Fruit fly (Drosophila melanogaster) whole organism, embryonic: ENCODE measurements around the gene Cap-D2.

ENCODE experiments used
- Awh ChIP-seq: fragments of 200-800 bp; sonication (Bioruptor generic); IDR thresholded peaks from 2 replicates; pipeline ENCODE4, ENCODE4 v1.3.6; 2022; ENCODE audit warnings: missing biosample characterization, missing genetic modification characterization
- Bdp1 ChIP-seq: fragments of 200-800 bp; sonication (Bioruptor generic); optimal IDR thresholded peaks from 3 replicates; lab custom pipeline; 2016; ENCODE audit warnings: missing biosample characterization, missing genetic modification characterization
- CG10267 ChIP-seq: fragments of 200-800 bp; sonication (Bioruptor generic); optimal IDR thresholded peaks from 2 replicates; lab custom pipeline; 2018; ENCODE audit warnings: missing biosample characterization, mild to moderate bottlenecking, missing genetic modification characterization, moderate library complexity
- CG10274 ChIP-seq: fragments of 200-800 bp; sonication (Bioruptor generic); optimal IDR thresholded peaks from 3 replicates; lab custom pipeline; 2017; ENCODE audit warnings: missing biosample characterization, mild to moderate bottlenecking, missing genetic modification characterization
- CG13624 ChIP-seq: fragments of 200-800 bp; sonication (Bioruptor generic); optimal IDR thresholded peaks from 2 replicates; lab custom pipeline; 2016; ENCODE audit warnings: missing biosample characterization, missing genetic modification characterization
- CG14441 ChIP-seq: fragments of 200-800 bp; sonication (Bioruptor generic); IDR thresholded peaks from 2 replicates; pipeline ENCODE4 v1.3.6; 2022; ENCODE audit warnings: missing biosample characterization, missing genetic modification characterization
- CG1647 ChIP-seq: fragments of 200-800 bp; sonication (Bioruptor generic); optimal IDR thresholded peaks from 3 replicates; lab custom pipeline; 2016; ENCODE audit warnings: missing biosample characterization, missing genetic modification characterization
- CG16815 ChIP-seq: fragments of 200-800 bp; sonication (Bioruptor generic); optimal IDR thresholded peaks from 3 replicates; lab custom pipeline; 2017; ENCODE audit warnings: missing biosample characterization, mild to moderate bottlenecking, missing genetic modification characterization
- CG17186 ChIP-seq: fragments of 200-800 bp; sonication (Bioruptor generic); optimal IDR thresholded peaks from 3 replicates; lab custom pipeline; 2017; ENCODE audit warnings: missing biosample characterization, missing genetic modification reagents, missing genetic modification characterization
- CG17328 ChIP-seq: fragments of 200-800 bp; sonication (Bioruptor generic); IDR thresholded peaks from 2 replicates; pipeline ENCODE4 v1.3.6; 2022; ENCODE audit warnings: missing biosample characterization, missing genetic modification characterization
- CG17829 ChIP-seq: fragments of 200-800 bp; optimal IDR thresholded peaks from 2 replicates; lab custom pipeline; 2019; ENCODE audit warnings: missing biosample characterization, mild to moderate bottlenecking, missing genetic modification characterization, moderate library complexity
- CG18476 ChIP-seq: fragments of 200-800 bp; sonication (Bioruptor generic); optimal IDR thresholded peaks from 2 replicates; lab custom pipeline; 2016; ENCODE audit warnings: missing biosample characterization, mild to moderate bottlenecking, missing genetic modification characterization
- CG18619 ChIP-seq: fragments of 200-800 bp; sonication (Bioruptor generic); optimal IDR thresholded peaks from 3 replicates; lab custom pipeline; 2017; ENCODE audit warnings: missing biosample characterization, mild to moderate bottlenecking, missing genetic modification characterization
- CG2678 ChIP-seq: fragments of 200-800 bp; sonication (Bioruptor generic); optimal IDR thresholded peaks from 3 replicates; lab custom pipeline; 2019; ENCODE audit warnings: missing biosample characterization, mild to moderate bottlenecking, missing genetic modification characterization, moderate library complexity
- CG30431 ChIP-seq: fragments of 200-800 bp; sonication (Bioruptor generic); optimal IDR thresholded peaks from 2 replicates; lab custom pipeline; 2017; ENCODE audit warnings: missing biosample characterization, missing genetic modification characterization
- CG3847 ChIP-seq: fragments of 200-800 bp; sonication (Bioruptor generic); IDR thresholded peaks from 2 replicates; pipeline ENCODE4 v1.3.6; 2022; ENCODE audit warnings: missing biosample characterization, missing genetic modification characterization
- CG4328 ChIP-seq: fragments of 200-800 bp; sonication (Bioruptor generic); optimal IDR thresholded peaks from 3 replicates; lab custom pipeline; 2017; ENCODE audit warnings: missing biosample characterization, missing genetic modification reagents, missing genetic modification characterization
- CG6254 ChIP-seq: fragments of 200-800 bp; sonication (Bioruptor generic); optimal IDR thresholded peaks from 3 replicates; lab custom pipeline; 2017; ENCODE audit warnings: mild to moderate bottlenecking, missing biosample characterization, missing genetic modification reagents, missing genetic modification characterization
- CG8089 ChIP-seq: fragments of 200-800 bp; sonication (Bioruptor generic); optimal IDR thresholded peaks from 3 replicates; lab custom pipeline; 2016; ENCODE audit warnings: missing biosample characterization, missing genetic modification characterization
- CG8388 ChIP-seq: fragments of 200-800 bp; sonication (Bioruptor generic); optimal IDR thresholded peaks from 2 replicates; lab custom pipeline; 2019; ENCODE audit warnings: missing biosample characterization, mild to moderate bottlenecking, missing genetic modification characterization, moderate library complexity
- CHES-1-like ChIP-seq: fragments of 200-800 bp; sonication (Bioruptor generic); optimal IDR thresholded peaks from 2 replicates; lab custom pipeline; 2016; ENCODE audit warnings: missing biosample characterization, missing genetic modification characterization
- Dp ChIP-seq: fragments of 200-800 bp; sonication (Bioruptor generic); optimal IDR thresholded peaks from 2 replicates; lab custom pipeline; 2018; ENCODE audit warnings: missing biosample characterization, mild to moderate bottlenecking, missing genetic modification characterization, moderate library complexity
- Drgx ChIP-seq: fragments of 200-800 bp; sonication (Bioruptor generic); IDR thresholded peaks from 2 replicates; pipeline ENCODE4 v1.3.6; 2022; ENCODE audit warnings: missing biosample characterization, missing genetic modification characterization
- E2f1 ChIP-seq: fragments of 200-800 bp; sonication (Bioruptor generic); IDR thresholded peaks from 2 replicates; pipeline ENCODE4 v1.3.6; 2022; ENCODE audit warnings: missing biosample characterization, missing genetic modification characterization
- GATAe ChIP-seq: fragments of 200-800 bp; sonication (Bioruptor generic); conservative IDR thresholded peaks from 2 replicates; pipeline ENCODE4 v1.3.6; 2022; ENCODE audit warnings: missing biosample characterization, missing genetic modification characterization
- Hmr ChIP-seq: fragments of 200-800 bp; sonication (Bioruptor generic); optimal IDR thresholded peaks from 3 replicates; lab custom pipeline; 2017; ENCODE audit warnings: mild to moderate bottlenecking, missing biosample characterization, missing genetic modification reagents, missing genetic modification characterization
- Hmx ChIP-seq: fragments of 200-800 bp; sonication (Bioruptor generic); optimal IDR thresholded peaks from 2 replicates; lab custom pipeline; 2016; ENCODE audit warnings: missing biosample characterization, missing genetic modification characterization
- Hr3 ChIP-seq: fragments of 200-800 bp; sonication (Bioruptor generic); optimal IDR thresholded peaks from 3 replicates; lab custom pipeline; 2016; ENCODE audit warnings: missing biosample characterization, missing genetic modification characterization
- NC2β ChIP-seq: fragments of 200-800 bp; sonication (Bioruptor generic); optimal IDR thresholded peaks from 2 replicates; lab custom pipeline; 2016; ENCODE audit warnings: missing biosample characterization, missing genetic modification characterization
- Rx ChIP-seq: fragments of 200-800 bp; sonication (Bioruptor generic); IDR thresholded peaks from 2 replicates; pipeline ENCODE4 v1.3.6; 2022; ENCODE audit warnings: missing biosample characterization, missing genetic modification characterization
- Trl ChIP-seq, 3 experiments: fragments of >200 bp in 2 of 3; fragments of 200-800 bp in 1 of 3; sonication (Bioruptor generic) in 1 of 3; optimal IDR thresholded peaks; 2 replicates in 1 of 3; 3 replicates in 2 of 3; lab custom pipeline; 2016 to 2017; ENCODE audit warnings: missing biosample characterization in 1 of 3, missing genetic modification characterization in 1 of 3
- YL-1 ChIP-seq: fragments of 200-800 bp; sonication (Bioruptor generic); optimal IDR thresholded peaks from 3 replicates; lab custom pipeline; 2017; ENCODE audit warnings: missing biosample characterization, mild to moderate bottlenecking, missing genetic modification characterization
- amos ChIP-seq: fragments of 200-800 bp; sonication (Bioruptor generic); IDR thresholded peaks from 2 replicates; pipeline ENCODE4 v1.3.6; 2022; ENCODE audit warnings: missing biosample characterization, missing genetic modification characterization; ENCODE audit not compliant: partially characterized antibody
- ara ChIP-seq: fragments of 200-800 bp; sonication (Bioruptor generic); IDR thresholded peaks from 2 replicates; pipeline ENCODE4 v1.3.6; 2022; ENCODE audit warnings: missing biosample characterization, missing genetic modification characterization
- ase ChIP-seq: fragments of 200-800 bp; sonication (Bioruptor generic); IDR thresholded peaks from 3 replicates; pipeline ENCODE4 v1.3.6; 2022; ENCODE audit warnings: missing biosample characterization, missing genetic modification characterization
- crc ChIP-seq: fragments of 200-800 bp; sonication (Bioruptor generic); optimal IDR thresholded peaks from 2 replicates; lab custom pipeline; 2016; ENCODE audit warnings: missing biosample characterization, missing genetic modification characterization
- emc ChIP-seq: fragments of 200-800 bp; sonication (Bioruptor generic); optimal IDR thresholded peaks from 2 replicates; lab custom pipeline; 2016; ENCODE audit warnings: missing biosample characterization, missing genetic modification characterization
- en ChIP-seq: fragments of 200-800 bp; sonication (Bioruptor generic); optimal IDR thresholded peaks from 2 replicates; lab custom pipeline; 2016; ENCODE audit warnings: missing biosample characterization, missing genetic modification characterization
- eve ChIP-seq, 2 experiments: fragments of >200 bp; optimal IDR thresholded peaks; 2 replicates each; lab custom pipeline; 2017; ENCODE audit warnings: missing biosample characterization in 2 of 2, missing genetic modification characterization in 2 of 2
- gsb ChIP-seq: fragments of 200-800 bp; sonication (Bioruptor generic); IDR thresholded peaks from 2 replicates; pipeline ENCODE4 v1.3.6; 2022; ENCODE audit warnings: missing biosample characterization, missing genetic modification characterization
- gsb-n ChIP-seq: fragments of 200-800 bp; sonication (Bioruptor generic); optimal IDR thresholded peaks from 3 replicates; lab custom pipeline; 2018; ENCODE audit warnings: missing biosample characterization, mild to moderate bottlenecking, missing genetic modification characterization
- kay ChIP-seq: fragments of 200-800 bp; sonication (Bioruptor generic); optimal IDR thresholded peaks from 2 replicates; lab custom pipeline; 2016; ENCODE audit warnings: missing biosample characterization, missing genetic modification characterization
- kni ChIP-seq: fragments of 200-800 bp; sonication (Bioruptor generic); optimal IDR thresholded peaks from 3 replicates; lab custom pipeline; 2017; ENCODE audit warnings: mild to moderate bottlenecking, missing biosample characterization, missing genetic modification reagents, missing genetic modification characterization
- mam ChIP-seq: fragments of 200-800 bp; sonication (Bioruptor generic); optimal IDR thresholded peaks from 3 replicates; lab custom pipeline; 2016; ENCODE audit warnings: missing biosample characterization, missing genetic modification characterization
- odd ChIP-seq: fragments of 200-800 bp; sonication (Bioruptor generic); optimal IDR thresholded peaks from 2 replicates; lab custom pipeline; 2017; ENCODE audit warnings: missing biosample characterization, mild to moderate bottlenecking, missing genetic modification characterization
- scrt ChIP-seq: fragments of 200-800 bp; sonication (Bioruptor generic); optimal IDR thresholded peaks from 2 replicates; lab custom pipeline; 2018; ENCODE audit warnings: missing biosample characterization, mild to moderate bottlenecking, missing genetic modification characterization, moderate library complexity
- seq ChIP-seq: fragments of 200-800 bp; sonication (Bioruptor generic); IDR thresholded peaks from 2 replicates; pipeline ENCODE4 v1.3.6; 2022; ENCODE audit warnings: missing biosample characterization, missing genetic modification characterization
- sisA ChIP-seq: fragments of 200-800 bp; sonication (Bioruptor generic); IDR thresholded peaks from 2 replicates; pipeline ENCODE4 v1.3.6; 2022; ENCODE audit warnings: missing biosample characterization, missing genetic modification characterization
- sqz ChIP-seq: fragments of 200-800 bp; sonication (Bioruptor generic); optimal IDR thresholded peaks from 3 replicates; lab custom pipeline; 2018; ENCODE audit warnings: missing biosample characterization, mild to moderate bottlenecking, missing genetic modification characterization
- tap ChIP-seq: fragments of 200-800 bp; optimal IDR thresholded peaks from 3 replicates; lab custom pipeline; 2019; ENCODE audit warnings: missing biosample characterization, mild to moderate bottlenecking, missing genetic modification characterization, moderate library complexity
- zen2 ChIP-seq: fragments of 200-800 bp; sonication (Bioruptor generic); IDR thresholded peaks from 3 replicates; pipeline ENCODE4 v1.3.6; 2022; ENCODE audit warnings: missing biosample characterization, missing genetic modification characterization; ENCODE audit not compliant: partially characterized antibody

The Cap-D2 gene

DNA sequence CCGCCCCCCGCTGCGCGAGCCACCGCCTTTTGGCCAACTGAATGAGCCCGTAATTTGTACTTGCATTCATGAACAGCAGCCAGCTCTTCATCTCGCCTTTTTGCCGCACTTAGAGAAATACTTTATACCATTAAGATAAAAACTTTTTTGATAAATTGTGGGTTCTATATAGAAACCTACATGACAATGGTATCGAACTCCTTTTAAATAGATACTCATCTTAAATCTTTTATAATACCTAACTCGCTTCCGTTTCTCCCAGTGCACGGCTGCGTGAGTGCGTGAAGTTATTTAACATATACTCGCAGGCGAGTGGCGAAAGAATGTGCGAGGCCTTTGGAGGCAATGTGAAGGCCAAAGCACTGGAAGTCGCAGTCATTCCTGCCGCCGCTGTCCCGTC is 49.6 kb upstream of the Cap-D2 start (continued):
- TF ChIP-seq CG8388 (GFP tag; lab: Kevin White, UChicago) (peak; percentile 20), gsb-n (tag; lab: Kevin White, UChicago) (no peak), CG17186 (GFP tag; lab: Kevin White, UChicago) (no peak), CG10267 (peak; percentile 13), CG10274 (GFP tag; lab: Kevin White, UChicago) (no peak), YL-1 (GFP tag; lab: Kevin White, UChicago) (no peak), Bdp1 (GFP tag; lab: Kevin White, UChicago) (no peak), Hmr (GFP tag; lab: Kevin White, UChicago) (peak; percentile 57), Hmx (no peak), Rx (GFP tag; lab: Robert Waterston, UW) (0 out of 2 replicates have a peak, but pooled peaks have one; percentile 13), ara (GFP tag; lab: Robert Waterston, UW) (peak; percentile 55; the same call in 1 of the 2 replicates), Hr3 (no peak), eve (GFP tag; optimal IDR thresholded peaks at IDR 0.05; lab: Kevin White, UChicago) (no peak), sqz (GFP tag; lab: Kevin White, UChicago) (no peak), Trl (optimal IDR thresholded peaks at IDR 0.05; lab: Kevin White, UChicago) (no peak), Trl (GFP tag; optimal IDR thresholded peaks at IDR 0.05; lab: Kevin White, UChicago) (no peak), kni (GFP tag; lab: Kevin White, UChicago) (no peak), gsb (no peak), crc (GFP tag; lab: Kevin White, UChicago) (no peak), CG16815 (GFP tag; lab: Kevin White, UChicago) (no peak), emc (GFP tag; lab: Kevin White, UChicago) (no peak), CG6254 (GFP tag; lab: Kevin White, UChicago) (no peak), CG18476 (GFP tag; lab: Kevin White, UChicago) (no peak), sisA (GFP tag; lab: Robert Waterston, UW) (peak; percentile 33; the same call in 1 of the 2 replicates), CG4328 (GFP tag; lab: Kevin White, UChicago) (no peak), Drgx (GFP tag; lab: Robert Waterston, UW) (no peak), CG8089 (GFP tag; lab: Kevin White, UChicago) (no peak), Dp (no peak), scrt (GFP tag; lab: Kevin White, UChicago) (peak; percentile 25), Awh (GFP tag; lab: Robert Waterston, UW) (no peak), CHES-1-like (GFP tag; lab: Kevin White, UChicago) (no peak), CG30431 (GFP tag; lab: Kevin White, UChicago) (no peak), amos (GFP tag; lab: Robert Waterston, UW) (no peak), CG14441 (GFP tag; lab: Robert Waterston, UW) (no peak), CG18619 (peak; percentile 7), kay (GFP tag; lab: Kevin White, UChicago) (no peak), zen2 (no peak), odd (GFP tag; lab: Kevin White, UChicago) (no peak), mam (no peak), NC2β (GFP tag; lab: Kevin White, UChicago) (no peak), CG2678 (peak; percentile 60), ase (peak; percentile 46; the same call in 1 of the 3 replicates), seq (GFP tag; lab: Robert Waterston, UW) (no peak), tap (tag; lab: Kevin White, UChicago) (peak; percentile 21), CG17328 (GFP tag; lab: Robert Waterston, UW) (0 out of 2 replicates have a peak, but pooled peaks have one; percentile 34), CG3847 (GFP tag; lab: Robert Waterston, UW) (0 out of 2 replicates have a peak, but pooled peaks have one; percentile 10), en (GFP tag; lab: Kevin White, UChicago) (no peak), CG13624 (GFP tag; lab: Kevin White, UChicago) (peak; percentile 18), E2f1 (GFP tag; lab: Robert Waterston, UW) (peak; percentile 37; the same call in 1 of the 2 replicates), GATAe (GFP tag; lab: Robert Waterston, UW) (no peak), CG1647 (GFP tag; lab: Kevin White, UChicago) (no peak), CG17829 (tag; lab: Kevin White, UChicago) (no peak)
